Worm (Caenorhabditis elegans) whole organism, early embryonic: ENCODE measurements around the gene gur-3.

Source experiments
- B0310.2 ChIP-seq: sonication (generic microtip); optimal IDR thresholded peaks from 2 replicates; lab custom pipeline; 2016; ENCODE audit warnings: mild to moderate bottlenecking, missing genetic modification characterization, missing compliant biosample characterization
- ama-1 ChIP-seq: fragments of 150-350 bp; optimal IDR thresholded peaks from 2 replicates; lab custom pipeline; 2014
- hmbx-1 ChIP-seq: sonication (generic microtip); optimal IDR thresholded peaks from 2 replicates; lab custom pipeline; 2016; ENCODE audit warnings: mild to moderate bottlenecking, missing genetic modification characterization, missing compliant biosample characterization

DNA sequence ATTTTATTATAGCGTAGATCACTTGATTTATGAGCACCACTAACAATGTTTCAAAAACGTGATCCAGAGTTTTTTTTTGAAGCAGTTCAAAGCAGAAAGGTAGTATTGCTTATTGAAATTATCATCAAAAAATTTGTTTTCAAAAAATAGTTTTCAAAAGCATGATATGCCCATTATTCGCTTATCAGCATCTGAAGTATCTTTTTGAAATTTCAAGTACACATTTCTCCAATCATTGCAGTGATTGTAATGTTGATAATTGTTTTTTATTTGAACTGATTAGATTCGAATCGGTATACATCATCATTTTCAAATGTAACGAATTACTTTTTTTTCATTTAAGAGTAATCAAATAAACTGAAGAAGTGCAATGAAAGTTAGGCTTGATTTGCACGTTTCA lies 34.7 kb upstream of the gur-3 start:
- TF ChIP-seq ama-1 (no peak), B0310.2 (tag; lab: Kevin White, UChicago) (no peak), hmbx-1 (no peak)
